Worm (Caenorhabditis elegans) whole organism, L3 larva: ENCODE results near the gene ttr-11.

Source experiments
- R02D3.7 ChIP-seq: fragments of 150-350 bp; optimal IDR thresholded peaks from 2 replicates; lab custom pipeline; 2014; ENCODE audit warnings: missing biosample characterization, missing genetic modification characterization
- aly-2 ChIP-seq: fragments of 150-350 bp; optimal IDR thresholded peaks from 2 replicates; lab custom pipeline; 2014; ENCODE audit warnings: missing biosample characterization, missing genetic modification characterization
- egl-27 ChIP-seq: sonication (generic microtip); optimal IDR thresholded peaks from 4 replicates; lab custom pipeline; 2017; ENCODE audit warnings: missing biosample characterization, missing genetic modification reagents, missing genetic modification characterization
- lin-15B ChIP-seq: fragments of 150-350 bp; optimal IDR thresholded peaks from 2 replicates; lab custom pipeline; 2014; ENCODE audit warnings: missing biosample characterization, missing genetic modification characterization
- mdl-1 ChIP-seq: fragments of 150-350 bp; optimal IDR thresholded peaks from 2 replicates; lab custom pipeline; 2014; ENCODE audit warnings: missing biosample characterization, missing genetic modification characterization
- mml-1 ChIP-seq: fragments of 150-350 bp; sonication (generic microtip); optimal IDR thresholded peaks from 3 replicates; lab custom pipeline; 2014; ENCODE audit warnings: missing biosample characterization, missing genetic modification characterization
- nfya-1 ChIP-seq: sonication (generic microtip); optimal IDR thresholded peaks from 2 replicates; lab custom pipeline; 2017; ENCODE audit warnings: missing genetic modification characterization, mild to moderate bottlenecking, missing compliant biosample characterization, antibody characterized with exemption, moderate library complexity; ENCODE audit not compliant: insufficient read depth
- nhr-23 ChIP-seq: fragments of 150-350 bp; optimal IDR thresholded peaks from 2 replicates; lab custom pipeline; 2014; ENCODE audit warnings: missing biosample characterization, missing genetic modification reagents, missing genetic modification characterization
- pqm-1 ChIP-seq: fragments of 150-350 bp; optimal IDR thresholded peaks from 2 replicates; lab custom pipeline; 2017; ENCODE audit warnings: missing biosample characterization, missing genetic modification characterization, inconsistent platforms
- unc-62 ChIP-seq: fragments of 150-350 bp; sonication (generic microtip); optimal IDR thresholded peaks from 4 replicates; lab custom pipeline; 2014; ENCODE audit warnings: missing biosample characterization, missing genetic modification reagents, missing genetic modification characterization

DNA sequence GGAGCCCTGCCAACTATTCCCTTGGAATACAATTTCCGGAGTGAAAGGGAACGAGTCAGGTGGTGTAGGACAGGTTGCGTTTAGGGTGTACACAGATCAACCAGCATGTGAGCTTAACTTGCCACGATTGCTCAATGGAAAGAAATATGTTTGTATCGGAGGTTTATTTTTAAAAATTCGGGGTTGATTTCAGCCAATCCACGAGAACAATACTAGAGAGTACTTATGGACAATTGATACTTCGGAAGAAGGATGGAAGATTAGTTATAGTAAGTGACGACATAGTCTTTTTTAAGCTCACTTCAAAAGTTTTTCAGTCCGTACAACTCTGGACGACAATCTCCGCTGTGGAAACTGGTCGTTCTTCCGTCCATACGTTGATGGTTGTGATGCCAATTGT, 28.2 kb upstream of the ttr-11 start:
- TF ChIP-seq egl-27 (no peak), R02D3.7 (tag; lab: Kevin White, UChicago) (no peak), unc-62 (GFP tag; lab: Kevin White, UChicago) (no peak), lin-15B (tag; lab: Kevin White, UChicago) (no peak), mdl-1 (tag; lab: Kevin White, UChicago) (no peak), aly-2 (tag; lab: Kevin White, UChicago) (no peak), nfya-1 (no peak), mml-1 (no peak), nhr-23 (no peak), pqm-1 (tag; lab: Kevin White, UChicago) (no peak)
